Fruit fly (Drosophila melanogaster): Measurements from ENCODE around the gene Rcd-1.
A peak's percentile ranks its signal among the peaks of the same experiment; 100 is the strongest.

Rcd-1 gene

DNA sequence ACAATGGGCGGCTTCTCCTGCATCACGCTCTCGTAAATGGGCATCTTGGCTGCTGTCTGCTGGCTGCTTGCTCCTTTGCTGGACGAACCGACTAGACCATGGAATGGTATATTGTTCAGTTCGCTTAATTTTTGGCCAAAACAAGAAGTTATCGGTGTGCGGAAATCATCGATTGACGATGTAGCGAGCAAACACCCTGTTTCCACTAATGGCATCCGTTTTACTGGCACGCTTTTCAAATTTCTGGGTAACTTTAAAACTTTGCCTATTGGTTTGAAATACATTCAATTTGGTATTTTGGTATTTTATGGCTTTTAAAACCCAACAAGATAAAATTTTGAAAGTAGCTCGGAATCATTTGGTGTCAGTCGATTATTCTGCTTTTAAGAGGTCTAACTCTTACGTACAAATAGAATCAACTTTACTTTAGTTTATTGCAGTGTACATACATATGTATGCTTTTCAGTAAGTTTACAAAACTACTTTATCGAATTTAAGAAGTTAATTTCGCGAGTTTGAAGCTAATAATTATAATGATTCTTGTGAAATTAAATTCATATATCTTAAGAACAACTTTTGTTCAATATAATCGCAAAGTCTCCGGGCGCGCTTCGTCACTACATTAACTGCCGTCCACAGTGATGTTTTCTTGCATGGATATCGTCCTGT, 7.4 kb downstream of the Rcd-1 start, which contains the start of gene Arp10:
Gene Arp10 (minus strand): TSS at position 304 of the 669 bp plus-strand sequence.
- TF ChIP-seq row (GFP tag; IDR thresholded peaks at IDR 0.05) = peak; percentile 77
- no peak for TF ChIP-seq da (GFP tag; optimal IDR thresholded peaks at IDR 0.05)
- TF ChIP-seq CG33557 (GFP tag; optimal IDR thresholded peaks at IDR 0.05) = peak; percentile 2
- peak; percentile 40 for TF ChIP-seq Sin3A (optimal IDR thresholded peaks at IDR 0.05)
- TF ChIP-seq CG11093 (GFP tag; IDR thresholded peaks at IDR 0.05) = no peak
- peak; percentile 12 for TF ChIP-seq lilli (GFP tag; optimal IDR thresholded peaks at IDR 0.05)
- peak; percentile 88 for TF ChIP-seq CG30020 (tag; optimal IDR thresholded peaks at IDR 0.05)
- TF ChIP-seq Dref (GFP tag; IDR thresholded peaks at IDR 0.05) = peak; percentile 71
- peak; percentile 75 for TF ChIP-seq CG3995 (GFP tag; optimal IDR thresholded peaks at IDR 0.05)
- peak; percentile 21 for TF ChIP-seq zen (tag; optimal IDR thresholded peaks at IDR 0.05)
- peak; percentile 8 for TF ChIP-seq CG2712 (tag; optimal IDR thresholded peaks at IDR 0.05)
- peak; percentile 0 for TF ChIP-seq ind (GFP tag; optimal IDR thresholded peaks at IDR 0.05)
- TF ChIP-seq sens (GFP tag) = peak; percentile 72
- TF ChIP-seq CG32532 (GFP tag; IDR thresholded peaks at IDR 0.05) = peak; percentile 36; the same call in 1 of the 2 replicates
- no peak for TF ChIP-seq dmrt99B (tag; optimal IDR thresholded peaks at IDR 0.05)
- peak; percentile 75 for TF ChIP-seq E2f2 (GFP tag; IDR thresholded peaks at IDR 0.05)
- TF ChIP-seq Bgb (GFP tag; IDR thresholded peaks at IDR 0.05; ENCODE audit: partially characterized antibody) = peak; percentile 43; the same call in 1 of the 2 replicates
- TF ChIP-seq MESR4 (GFP tag; optimal IDR thresholded peaks at IDR 0.05) = peak; percentile 66
- TF ChIP-seq CG8290 (GFP tag; optimal IDR thresholded peaks at IDR 0.05) = peak; percentile 42
- TF ChIP-seq CG8290 (tag; optimal IDR thresholded peaks at IDR 0.05) = no peak
- no peak for TF ChIP-seq CG4360 (GFP tag; IDR thresholded peaks at IDR 0.05)
- TF ChIP-seq CG11456 (GFP tag; IDR thresholded peaks at IDR 0.05) = peak; percentile 52; the same call in 1 of the 3 replicates
- TF ChIP-seq Ptx1 (GFP tag; IDR thresholded peaks at IDR 0.05) = peak; percentile 17; the same call in 1 of the 2 replicates
- peak; percentile 7 for TF ChIP-seq mam (GFP tag; optimal IDR thresholded peaks at IDR 0.05)
- TF ChIP-seq CG7745 (tag; optimal IDR thresholded peaks at IDR 0.05) = peak; percentile 98
- no peak for TF ChIP-seq H15 (GFP tag; IDR thresholded peaks at IDR 0.05)
- TF ChIP-seq zf30C (GFP tag; optimal IDR thresholded peaks at IDR 0.05) = peak; percentile 58
- peak; percentile 15 for TF ChIP-seq Ets97D (GFP tag; optimal IDR thresholded peaks at IDR 0.05)
- TF ChIP-seq CG16815 (GFP tag; optimal IDR thresholded peaks at IDR 0.05) = no peak
- peak; percentile 54 for TF ChIP-seq CG14710 (tag; optimal IDR thresholded peaks at IDR 0.05)
- TF ChIP-seq CHES-1-like (GFP tag; optimal IDR thresholded peaks at IDR 0.05) = peak; percentile 32
- TF ChIP-seq lola (GFP tag; optimal IDR thresholded peaks at IDR 0.05) = peak in 2 of 3 experiments; percentile 3 to 81
- peak; percentile 60 for TF ChIP-seq CG15514 (GFP tag; optimal IDR thresholded peaks at IDR 0.05)
- no peak for TF ChIP-seq HmgD (GFP tag; optimal IDR thresholded peaks at IDR 0.05)
- TF ChIP-seq gfzf (GFP tag; optimal IDR thresholded peaks at IDR 0.05) = peak; percentile 47
- peak; percentile 13 for TF ChIP-seq CG15696 (tag; optimal IDR thresholded peaks at IDR 0.05)
- TF ChIP-seq CG13287 (GFP tag; IDR thresholded peaks at IDR 0.05; ENCODE audit: partially characterized antibody) = peak; percentile 67
- TF ChIP-seq CoRest (tag; optimal IDR thresholded peaks at IDR 0.05) = peak; percentile 26
- TF ChIP-seq lbe (GFP tag; optimal IDR thresholded peaks at IDR 0.05) = no peak
- peak; percentile 73 for TF ChIP-seq MBD-R2 (GFP tag; IDR thresholded peaks at IDR 0.05)
- TF ChIP-seq Elba2 (GFP tag; optimal IDR thresholded peaks at IDR 0.05) = peak; percentile 56
- peak; percentile 29 for TF ChIP-seq Fer3 (tag; optimal IDR thresholded peaks at IDR 0.05)
- 0 out of 3 replicates have a peak, but pooled peaks have one; percentile 35 for TF ChIP-seq CG17361 (GFP tag; IDR thresholded peaks at IDR 0.05)
- peak; percentile 46 for TF ChIP-seq grau (tag; optimal IDR thresholded peaks at IDR 0.05)
- TF ChIP-seq CG18011 (GFP tag; optimal IDR thresholded peaks at IDR 0.05) = no peak
- peak; percentile 37; the same call in 1 of the 2 replicates for TF ChIP-seq CG9932 (GFP tag; IDR thresholded peaks at IDR 0.05)
- TF ChIP-seq phol (tag; optimal IDR thresholded peaks at IDR 0.05) = peak; percentile 40
- no peak for TF ChIP-seq chif (GFP tag; optimal IDR thresholded peaks at IDR 0.05)
- TF ChIP-seq slbo (GFP tag; IDR thresholded peaks at IDR 0.05) = peak; percentile 9; the same call in 1 of the 2 replicates
- no peak for TF ChIP-seq rib (GFP tag; IDR thresholded peaks at IDR 0.05)

Data from whole organism, embryonic.